Fruit fly (Drosophila melanogaster) whole organism, wandering third instar larva: ENCODE measurements around the gene Paics.

Experiments used
- Abd-B ChIP-seq: fragments of >200 bp; optimal IDR thresholded peaks from 2 replicates; lab custom pipeline; 2017; ENCODE audit warnings: missing biosample characterization, missing genetic modification characterization
- CG32264 ChIP-seq: fragments of 200-800 bp; sonication (Bioruptor generic); optimal IDR thresholded peaks from 2 replicates; lab custom pipeline; 2016; ENCODE audit warnings: missing biosample characterization, missing genetic modification characterization
- CG9705 ChIP-seq: fragments of 200-800 bp; sonication (Bioruptor generic); optimal IDR thresholded peaks from 2 replicates; lab custom pipeline; 2018; ENCODE audit warnings: missing biosample characterization, mild to moderate bottlenecking, missing genetic modification characterization
- CrebA ChIP-seq: fragments of 200-800 bp; sonication (Bioruptor generic); optimal IDR thresholded peaks from 2 replicates; lab custom pipeline; 2016; ENCODE audit warnings: missing biosample characterization, mild to moderate bottlenecking, missing genetic modification characterization, borderline replicate concordance
- Dfd ChIP-seq: fragments of >200 bp; optimal IDR thresholded peaks from 2 replicates; lab custom pipeline; 2017; ENCODE audit warnings: missing biosample characterization, missing genetic modification characterization
- Dif ChIP-seq: fragments of 200-275, 200-300 bp; sonication (Bioruptor generic); optimal IDR thresholded peaks from 2 replicates; lab custom pipeline; 2018; ENCODE audit warnings: missing biosample characterization, missing genetic modification characterization; ENCODE audit not compliant: partially characterized antibody
- GATAd ChIP-seq: sonication (Bioruptor generic); optimal IDR thresholded peaks from 2 replicates; lab custom pipeline; 2016; ENCODE audit warnings: missing biosample characterization, missing genetic modification characterization
- HLH106 ChIP-seq: fragments of 200-800 bp; optimal IDR thresholded peaks from 3 replicates; lab custom pipeline; 2019; ENCODE audit warnings: missing biosample characterization, mild to moderate bottlenecking, missing genetic modification characterization, moderate library complexity
- Hnf4 ChIP-seq: fragments of 200-800 bp; sonication (Bioruptor generic); optimal IDR thresholded peaks from 2 replicates; lab custom pipeline; 2016; ENCODE audit warnings: missing biosample characterization, mild to moderate bottlenecking, missing genetic modification characterization
- Hr78 ChIP-seq: fragments of >200 bp; optimal IDR thresholded peaks from 2 replicates; lab custom pipeline; 2017; ENCODE audit warnings: missing biosample characterization, missing genetic modification characterization
- Hr83 ChIP-seq: fragments of 200-300 bp; sonication (Bioruptor generic); optimal IDR thresholded peaks from 2 replicates; lab custom pipeline; 2016; ENCODE audit warnings: missing biosample characterization, mild to moderate bottlenecking, missing genetic modification characterization, moderate library complexity; ENCODE audit not compliant: poor library complexity, severe bottlenecking
- Jra ChIP-seq: sonication (Bioruptor generic); optimal IDR thresholded peaks from 2 replicates; lab custom pipeline; 2016; ENCODE audit warnings: missing biosample characterization, missing genetic modification characterization
- Mio ChIP-seq: sonication (Bioruptor generic); optimal IDR thresholded peaks from 2 replicates; lab custom pipeline; 2016; ENCODE audit warnings: missing biosample characterization, missing genetic modification characterization
- Myc ChIP-seq: fragments of >200 bp; optimal IDR thresholded peaks from 2 replicates; lab custom pipeline; 2017
- N ChIP-seq: fragments of >200 bp; optimal IDR thresholded peaks from 2 replicates; lab custom pipeline; 2018; ENCODE audit warnings: missing biosample characterization, missing external identifiers, missing genetic modification characterization
- OdsH ChIP-seq: fragments of 200-800 bp; sonication (Bioruptor generic); optimal IDR thresholded peaks from 2 replicates; lab custom pipeline; 2016; ENCODE audit warnings: missing biosample characterization, mild to moderate bottlenecking, missing genetic modification characterization
- Rel ChIP-seq, 2 experiments: fragments of 200-800 bp; sonication (Bioruptor generic) in 1 of 2; optimal IDR thresholded peaks; 2 replicates in 1 of 2; 3 replicates in 1 of 2; lab custom pipeline; 2016 to 2019; ENCODE audit warnings: mild to moderate bottlenecking in 2 of 2, missing biosample characterization in 2 of 2, missing genetic modification characterization in 2 of 2, moderate library complexity in 1 of 2
- Sp1 ChIP-seq: fragments of 200-800 bp; sonication (Bioruptor generic); optimal IDR thresholded peaks from 3 replicates; lab custom pipeline; 2019; ENCODE audit warnings: missing biosample characterization, mild to moderate bottlenecking, missing genetic modification characterization, moderate library complexity
- Vsx2 ChIP-seq: fragments of 200-300, 225-300 bp; sonication (Bioruptor generic); optimal IDR thresholded peaks from 2 replicates; lab custom pipeline; 2018; ENCODE audit warnings: missing biosample characterization, missing genetic modification characterization; ENCODE audit not compliant: partially characterized antibody
- br ChIP-seq: fragments of 200-800 bp; sonication (Bioruptor generic); optimal IDR thresholded peaks from 2 replicates; lab custom pipeline; 2016; ENCODE audit warnings: missing biosample characterization, missing genetic modification characterization
- brk ChIP-seq: fragments of 200-800 bp; sonication (Bioruptor generic); optimal IDR thresholded peaks from 2 replicates; lab custom pipeline; 2016; ENCODE audit warnings: missing biosample characterization, mild to moderate bottlenecking, missing genetic modification characterization
- dl ChIP-seq, 2 experiments: fragments of 175-275, 200-275 bp in 1 of 2; fragments of 200-275 bp in 1 of 2; sonication (Bioruptor generic); optimal IDR thresholded peaks; lab custom pipeline; 2018; ENCODE audit warnings: mild to moderate bottlenecking in 2 of 2, missing biosample characterization in 2 of 2, missing genetic modification characterization in 2 of 2, moderate library complexity in 2 of 2; ENCODE audit not compliant: partially characterized antibody in 2 of 2, insufficient read depth in 1 of 2
- dmrt93B ChIP-seq: fragments of 200-800 bp; sonication (Bioruptor generic); optimal IDR thresholded peaks from 2 replicates; lab custom pipeline; 2018; ENCODE audit warnings: missing biosample characterization, mild to moderate bottlenecking, missing genetic modification characterization
- dsf ChIP-seq: sonication (Bioruptor generic); optimal IDR thresholded peaks from 2 replicates; lab custom pipeline; 2016; ENCODE audit warnings: missing biosample characterization, missing genetic modification characterization, borderline replicate concordance
- ey ChIP-seq: fragments of 200-800 bp; sonication (Bioruptor generic); optimal IDR thresholded peaks from 2 replicates; lab custom pipeline; 2016; ENCODE audit warnings: missing biosample characterization, missing genetic modification characterization
- foxo ChIP-seq, 2 experiments: fragments of 200-800 bp; sonication (Bioruptor generic); optimal IDR thresholded peaks; 2 replicates in 1 of 2; 3 replicates in 1 of 2; lab custom pipeline; 2016 to 2017; ENCODE audit warnings: missing biosample characterization in 2 of 2, missing genetic modification characterization in 2 of 2
- fru ChIP-seq: fragments of 200-800 bp; sonication (Bioruptor generic); optimal IDR thresholded peaks from 3 replicates; lab custom pipeline; 2016; ENCODE audit warnings: missing biosample characterization, mild to moderate bottlenecking, missing genetic modification characterization
- h ChIP-seq: fragments of 200-800 bp; sonication (Bioruptor generic); optimal IDR thresholded peaks from 3 replicates; lab custom pipeline; 2016; ENCODE audit warnings: missing biosample characterization, mild to moderate bottlenecking, missing genetic modification characterization
- jim ChIP-seq: fragments of 175-275, 200-325 bp; sonication (Bioruptor generic); optimal IDR thresholded peaks from 2 replicates; lab custom pipeline; 2016; ENCODE audit warnings: missing biosample characterization, mild to moderate bottlenecking, missing genetic modification characterization
- lola ChIP-seq: fragments of >200 bp; optimal IDR thresholded peaks from 2 replicates; lab custom pipeline; 2017; ENCODE audit warnings: missing biosample characterization, missing genetic modification characterization
- pan ChIP-seq: fragments of >200 bp; optimal IDR thresholded peaks from 2 replicates; lab custom pipeline; 2017
- psq ChIP-seq: fragments of 200-800 bp; sonication (Bioruptor generic); optimal IDR thresholded peaks from 3 replicates; lab custom pipeline; 2017; ENCODE audit warnings: missing biosample characterization, mild to moderate bottlenecking, missing genetic modification characterization, moderate library complexity
- rgr ChIP-seq: fragments of 200-800 bp; sonication (Bioruptor generic); optimal IDR thresholded peaks from 3 replicates; lab custom pipeline; 2016; ENCODE audit warnings: missing biosample characterization, mild to moderate bottlenecking, missing genetic modification characterization
- sage ChIP-seq: fragments of 200-800 bp; sonication (Bioruptor generic); optimal IDR thresholded peaks from 2 replicates; lab custom pipeline; 2016; ENCODE audit warnings: missing biosample characterization, mild to moderate bottlenecking, missing genetic modification characterization
- sv ChIP-seq: fragments of 200-800 bp; sonication (Bioruptor generic); optimal IDR thresholded peaks from 3 replicates; lab custom pipeline; 2016; ENCODE audit warnings: missing biosample characterization, missing genetic modification characterization
- tai ChIP-seq: sonication (Bioruptor generic); optimal IDR thresholded peaks from 2 replicates; lab custom pipeline; 2016; ENCODE audit warnings: missing biosample characterization, missing genetic modification characterization
- usp ChIP-seq: fragments of >200 bp; optimal IDR thresholded peaks from 2 replicates; lab custom pipeline; 2017; ENCODE audit warnings: missing biosample characterization, missing genetic modification characterization
- woc ChIP-seq: sonication (Bioruptor generic); optimal IDR thresholded peaks from 2 replicates; lab custom pipeline; 2016; ENCODE audit warnings: missing biosample characterization, mild to moderate bottlenecking, missing genetic modification characterization

The Paics gene

dm6 chrX:12755600-12756373 is 4.6 kb downstream of the Paics start:
- TF ChIP-seq rgr (GFP tag; lab: Kevin White, UChicago) (peak; percentile 79), woc (no peak), tai (GFP tag; lab: Kevin White, UChicago) (no peak), dmrt93B (peak; percentile 85), Myc (lab: Kevin White, UChicago) (no peak), sage (no peak), ey (GFP tag; lab: Kevin White, UChicago) (peak; percentile 69), pan (peak; percentile 43), sv (GFP tag; lab: Kevin White, UChicago) (peak; percentile 65), Mio (GFP tag; lab: Kevin White, UChicago) (no peak), Dif (GFP tag; lab: Kevin White, UChicago) (peak; percentile 9), dl (GFP tag; optimal IDR thresholded peaks at IDR 0.05; lab: Kevin White, UChicago; ENCODE audit: insufficient read depth in 1 of 2, partially characterized antibody in 2 of 2) (peak; percentile 6 to 31), HLH106 (tag; lab: Kevin White, UChicago) (peak; percentile 80), jim (GFP tag; lab: Kevin White, UChicago) (peak; percentile 60), OdsH (GFP tag; lab: Kevin White, UChicago) (peak; percentile 80), foxo (GFP tag; optimal IDR thresholded peaks at IDR 0.05; lab: Kevin White, UChicago) (peak in 1 of 2 experiments; percentile 85), brk (GFP tag; lab: Kevin White, UChicago) (no peak), Hr83 (GFP tag; lab: Kevin White, UChicago) (peak; percentile 33), h (peak; percentile 28), fru (peak; percentile 70), Sp1 (GFP tag; lab: Kevin White, UChicago) (peak; percentile 74), CrebA (GFP tag; lab: Kevin White, UChicago) (peak; percentile 2)

- TF ChIP-seq Dif (GFP tag; lab: Kevin White, UChicago): peak; percentile 73
- no peak for TF ChIP-seq Rel (GFP tag; optimal IDR thresholded peaks at IDR 0.05; lab: Kevin White, UChicago)
- TF ChIP-seq Rel (tag; optimal IDR thresholded peaks at IDR 0.05; lab: Kevin White, UChicago): peak; percentile 80
- peak; percentile 32 for TF ChIP-seq Vsx2 (GFP tag; lab: Kevin White, UChicago)
- TF ChIP-seq sv (GFP tag; lab: Kevin White, UChicago): no peak
- peak; percentile 34 for TF ChIP-seq CrebA (GFP tag; lab: Kevin White, UChicago)
- TF ChIP-seq fru: peak; percentile 96
- TF ChIP-seq usp (GFP tag; lab: Kevin White, UChicago): no peak
- peak; percentile 89 for TF ChIP-seq CG9705
- TF ChIP-seq Abd-B (GFP tag; lab: Kevin White, UChicago): no peak
- TF ChIP-seq foxo (GFP tag; optimal IDR thresholded peaks at IDR 0.05; lab: Kevin White, UChicago): peak; percentile 70 to 96
- TF ChIP-seq dl (GFP tag; optimal IDR thresholded peaks at IDR 0.05; lab: Kevin White, UChicago; ENCODE audit: insufficient read depth in 1 of 2, partially characterized antibody in 2 of 2): peak; percentile 6 to 70
- peak; percentile 85 for TF ChIP-seq Hnf4 (GFP tag; lab: Kevin White, UChicago)
- TF ChIP-seq Hr83 (GFP tag; lab: Kevin White, UChicago): peak; percentile 51
- TF ChIP-seq Myc (lab: Kevin White, UChicago): no peak
- TF ChIP-seq Sp1 (GFP tag; lab: Kevin White, UChicago): peak; percentile 96
- TF ChIP-seq woc: peak; percentile 97
- TF ChIP-seq pan: no peak
- peak; percentile 91 for TF ChIP-seq rgr (GFP tag; lab: Kevin White, UChicago)
- TF ChIP-seq GATAd (GFP tag; lab: Kevin White, UChicago): peak; percentile 42
- no peak for TF ChIP-seq Dfd
- TF ChIP-seq Jra (GFP tag; lab: Kevin White, UChicago): peak; percentile 73
- peak; percentile 91 for TF ChIP-seq tai (GFP tag; lab: Kevin White, UChicago)
- TF ChIP-seq h: peak; percentile 94
- peak; percentile 82 for TF ChIP-seq brk (GFP tag; lab: Kevin White, UChicago)
- TF ChIP-seq lola (GFP tag; lab: Kevin White, UChicago): no peak
- TF ChIP-seq N (GFP tag; lab: Kevin White, UChicago): no peak
- peak; percentile 83 for TF ChIP-seq dmrt93B
- TF ChIP-seq br (GFP tag; lab: Kevin White, UChicago): peak; percentile 94
- TF ChIP-seq sage: peak; percentile 81
- peak; percentile 95 for TF ChIP-seq ey (GFP tag; lab: Kevin White, UChicago)
- peak; percentile 90 for TF ChIP-seq OdsH (GFP tag; lab: Kevin White, UChicago)
- peak; percentile 82 for TF ChIP-seq CG32264 (GFP tag; lab: Kevin White, UChicago)
- TF ChIP-seq Mio (GFP tag; lab: Kevin White, UChicago): peak; percentile 31
- TF ChIP-seq dsf: no peak
- TF ChIP-seq HLH106 (tag; lab: Kevin White, UChicago): peak; percentile 96
- TF ChIP-seq Hr78 (GFP tag; lab: Kevin White, UChicago): no peak
- TF ChIP-seq jim (GFP tag; lab: Kevin White, UChicago): peak; percentile 80
- TF ChIP-seq psq: peak; percentile 97
These were observed 5.3 kb downstream of the Paics start for dm6 chrX:12755017-12755563.
